Fruit fly (Drosophila melanogaster) whole organism, wandering third instar larva: ENCODE data around the gene beta-Man.
"Not testable (repeated sequence)": the region's sequence is repeated elsewhere in the genome, so short reads cannot be mapped to it uniquely, and the experiment has no call there.

Source experiments
- Dfd ChIP-seq: fragments of >200 bp; optimal IDR thresholded peaks from 2 replicates; lab custom pipeline; 2017; ENCODE audit warnings: missing biosample characterization, missing genetic modification characterization
- Hr83 ChIP-seq: fragments of 200-300 bp; sonication (Bioruptor generic); optimal IDR thresholded peaks from 2 replicates; lab custom pipeline; 2016; ENCODE audit warnings: missing biosample characterization, mild to moderate bottlenecking, missing genetic modification characterization, moderate library complexity; ENCODE audit not compliant: poor library complexity, severe bottlenecking
- N ChIP-seq: fragments of >200 bp; optimal IDR thresholded peaks from 2 replicates; lab custom pipeline; 2018; ENCODE audit warnings: missing biosample characterization, missing external identifiers, missing genetic modification characterization
- fru ChIP-seq: fragments of 200-800 bp; sonication (Bioruptor generic); optimal IDR thresholded peaks from 3 replicates; lab custom pipeline; 2016; ENCODE audit warnings: missing biosample characterization, mild to moderate bottlenecking, missing genetic modification characterization
- pan ChIP-seq: fragments of >200 bp; optimal IDR thresholded peaks from 2 replicates; lab custom pipeline; 2017

- not testable (repeated sequence) for TF ChIP-seq Dfd (GFP tag; lab: Kevin White, UChicago); pan (lab: Kevin White, UChicago); fru; N (GFP tag; lab: Kevin White, UChicago); Hr83 (GFP tag; lab: Kevin White, UChicago)
Observed at dm6 chr3R:4211483-4211882, 14.5 kb downstream of the beta-Man start, which contains the start of gene aux.
